5 worm cellular contexts compared by ENCODE assay signal in the genomic region with DNA sequence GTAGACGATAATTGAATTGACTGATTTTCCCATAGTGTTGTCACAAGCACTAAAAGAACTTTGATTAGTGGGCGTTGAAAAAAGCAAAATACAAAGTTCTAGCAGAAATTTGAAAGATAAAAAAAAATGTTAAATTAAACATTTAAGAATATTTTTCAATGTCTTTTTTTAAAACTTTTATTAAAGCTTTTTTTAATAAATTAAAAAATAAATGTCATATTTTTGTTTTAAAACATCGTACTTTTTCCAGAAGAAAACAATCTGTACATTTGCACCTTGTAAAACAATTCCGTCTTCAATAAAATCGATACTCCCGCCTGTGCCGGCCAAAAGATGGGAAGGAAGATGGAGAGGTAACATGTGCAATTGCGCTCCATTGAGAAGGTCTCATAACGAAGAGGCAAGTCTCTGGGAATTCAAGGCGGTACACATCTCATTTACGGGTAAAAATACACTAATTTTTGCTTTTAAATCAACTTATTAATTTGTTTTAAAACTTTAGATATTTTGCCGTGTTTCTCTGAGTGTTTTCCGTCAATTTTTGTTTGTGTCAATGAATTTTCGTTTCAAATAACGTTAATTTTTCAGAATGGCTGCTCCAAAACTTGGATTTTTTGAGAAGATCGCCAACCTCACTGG.
TF ChIP-seq lines count a peak whose summit lies in the region.

A gene (minus strand): TSS at position 51 of the 639 bp plus-strand sequence.
A gene (plus strand): TSS at position 589 of the 639 bp plus-strand sequence.

TF ChIP-seq in whole organism, L1 larva, 84 proteins besides CTCF, POLR2A, EP300 and RAD21 (continues in another document):
- TF ChIP-seq ztf-4 (tag; optimal IDR thresholded peaks at IDR 0.05; lab: Kevin White, UChicago) = peak; percentile 10
- TF ChIP-seq ceh-90 (tag; optimal IDR thresholded peaks at IDR 0.05; lab: Kevin White, UChicago) = no peak
- peak; percentile 77 for TF ChIP-seq fkh-8 (tag; optimal IDR thresholded peaks at IDR 0.05; lab: Kevin White, UChicago)
- no peak for TF ChIP-seq ceh-8 (GFP tag; optimal IDR thresholded peaks at IDR 0.05; lab: Kevin White, UChicago)
- TF ChIP-seq fkh-4 (tag; optimal IDR thresholded peaks at IDR 0.05; lab: Kevin White, UChicago; ENCODE audit: borderline replicate concordance) = no peak
- no peak for TF ChIP-seq zip-4 (GFP tag; optimal IDR thresholded peaks at IDR 0.05; lab: Kevin White, UChicago)
- no peak for TF ChIP-seq nhr-28 (tag; optimal IDR thresholded peaks at IDR 0.05; lab: Kevin White, UChicago)
- TF ChIP-seq lin-35 (GFP tag; optimal IDR thresholded peaks at IDR 0.05; lab: Kevin White, UChicago) = peak; percentile 63 to 89
- TF ChIP-seq nhr-84 (tag; optimal IDR thresholded peaks at IDR 0.05; lab: Kevin White, UChicago) = no peak
- TF ChIP-seq isw-1 (GFP tag; IDR thresholded peaks at IDR 0.05; lab: Robert Waterston, UW) = peak; percentile 46
- no peak for TF ChIP-seq nhr-76 (tag; optimal IDR thresholded peaks at IDR 0.05; lab: Kevin White, UChicago)
- no peak for TF ChIP-seq unc-98 (GFP tag; IDR thresholded peaks at IDR 0.05; lab: Robert Waterston, UW)
- peak in 1 of 2 experiments; percentile 84 for TF ChIP-seq mdl-1 (tag; optimal IDR thresholded peaks at IDR 0.05; lab: Kevin White, UChicago)
- peak; percentile 76 for TF ChIP-seq blmp-1 (tag; optimal IDR thresholded peaks at IDR 0.05; lab: Kevin White, UChicago)
- peak; percentile 40 for TF ChIP-seq lir-3 (tag; optimal IDR thresholded peaks at IDR 0.05; lab: Kevin White, UChicago; ENCODE audit: poor library complexity)

TF ChIP-seq in whole organism, L3 larva, 47 proteins besides CTCF, POLR2A, EP300 and RAD21 (continues in another document):
- TF ChIP-seq egl-5 (tag; optimal IDR thresholded peaks at IDR 0.05; lab: Kevin White, UChicago) (peak; percentile 70), ceh-9 (tag; optimal IDR thresholded peaks at IDR 0.05; lab: Kevin White, UChicago) (no peak), nhr-25 (tag; optimal IDR thresholded peaks at IDR 0.05; lab: Kevin White, UChicago) (peak; percentile 86), tbx-2 (tag; optimal IDR thresholded peaks at IDR 0.05; lab: Kevin White, UChicago) (peak; percentile 41), ceh-82 (tag; optimal IDR thresholded peaks at IDR 0.05; lab: Kevin White, UChicago) (no peak), nhr-12 (tag; optimal IDR thresholded peaks at IDR 0.05; lab: Kevin White, UChicago) (no peak), nhr-67 (tag; optimal IDR thresholded peaks at IDR 0.05; lab: Kevin White, UChicago) (no peak), skn-1 (tag; optimal IDR thresholded peaks at IDR 0.05; lab: Kevin White, UChicago) (peak; percentile 59), fkh-10 (GFP tag; optimal IDR thresholded peaks at IDR 0.05; lab: Kevin White, UChicago) (no peak), daf-12 (tag; optimal IDR thresholded peaks at IDR 0.05; lab: Kevin White, UChicago) (no peak), unc-62 (GFP tag; optimal IDR thresholded peaks at IDR 0.05; lab: Kevin White, UChicago) (no peak), ZK546.5 (tag; optimal IDR thresholded peaks at IDR 0.05; lab: Kevin White, UChicago) (no peak), nfya-1 (tag; optimal IDR thresholded peaks at IDR 0.05; lab: Kevin White, UChicago; ENCODE audit: insufficient read depth) (peak; percentile 87), ama-1 (optimal IDR thresholded peaks at IDR 0.05; lab: Kevin White, UChicago) (peak; percentile 49), eor-1 (tag; optimal IDR thresholded peaks at IDR 0.05; lab: Kevin White, UChicago) (no peak), elt-1 (tag; optimal IDR thresholded peaks at IDR 0.05; lab: Kevin White, UChicago) (no peak), lin-39 (tag; optimal IDR thresholded peaks at IDR 0.05; lab: Kevin White, UChicago) (peak; percentile 90), ztf-11 (tag; optimal IDR thresholded peaks at IDR 0.05; lab: Kevin White, UChicago) (no peak)

TF ChIP-seq in whole organism, early embryonic, 17 proteins besides CTCF, POLR2A, EP300 and RAD21:
- peak; percentile 42 for TF ChIP-seq F13C5.2 (tag; optimal IDR thresholded peaks at IDR 0.05; lab: Kevin White, UChicago)
- no peak for TF ChIP-seq ceh-13 (GFP tag; optimal IDR thresholded peaks at IDR 0.05; lab: Kevin White, UChicago)
- TF ChIP-seq flt-1 (GFP tag; IDR thresholded peaks at IDR 0.05; lab: Robert Waterston, UW) = no peak
- no peak for TF ChIP-seq hnd-1 (tag; optimal IDR thresholded peaks at IDR 0.05; lab: Kevin White, UChicago)
- no peak for TF ChIP-seq hmbx-1 (tag; optimal IDR thresholded peaks at IDR 0.05; lab: Kevin White, UChicago)

TF ChIP-seq in whole organism, midembryonic, 9 proteins besides CTCF, POLR2A, EP300 and RAD21:
- TF ChIP-seq ztf-29 (GFP tag; IDR thresholded peaks at IDR 0.05; lab: Robert Waterston, UW) (no peak), flt-1 (GFP tag; IDR thresholded peaks at IDR 0.05; lab: Robert Waterston, UW) (0 out of 2 replicates have a peak, but pooled peaks have one; percentile 53), klf-2 (GFP tag; conservative IDR thresholded peaks at IDR 0.05; lab: Robert Waterston, UW) (no peak), T22C8.4 (GFP tag; IDR thresholded peaks at IDR 0.05; lab: Robert Waterston, UW) (peak; percentile 87), cog-1 (tag; optimal IDR thresholded peaks at IDR 0.05; lab: Kevin White, UChicago) (peak; percentile 47), ref-1 (GFP tag; conservative IDR thresholded peaks at IDR 0.05; lab: Robert Waterston, UW) (no peak)
TF ChIP-seq in whole organism, midembryonic: peak in this region for 3.

TF ChIP-seq in whole organism, young adult, 124 proteins besides CTCF, POLR2A, EP300 and RAD21 (continues in another document):
- TF ChIP-seq egrh-3 (GFP tag; IDR thresholded peaks at IDR 0.05; lab: Robert Waterston, UW) (no peak), ama-1 (optimal IDR thresholded peaks at IDR 0.05; lab: Kevin White, UChicago) (no peak), ama-1 (GFP tag; optimal IDR thresholded peaks at IDR 0.05; lab: Kevin White, UChicago) (no peak), F23B12.7 (tag; optimal IDR thresholded peaks at IDR 0.05; lab: Kevin White, UChicago; ENCODE audit: insufficient read depth) (peak; percentile 50), mcd-1 (GFP tag; IDR thresholded peaks at IDR 0.05; lab: Robert Waterston, UW) (peak; percentile 95), him-1 (tag; optimal IDR thresholded peaks at IDR 0.05; lab: Kevin White, UChicago) (no peak), somi-1 (GFP tag; optimal IDR thresholded peaks at IDR 0.05; lab: Kevin White, UChicago) (no peak), ceh-40 (GFP tag; IDR thresholded peaks at IDR 0.05; lab: Robert Waterston, UW) (no peak), pbrm-1 (GFP tag; IDR thresholded peaks at IDR 0.05; lab: Robert Waterston, UW) (0 out of 2 replicates have a peak, but pooled peaks have one; percentile 13), K12H6.12 (tag; optimal IDR thresholded peaks at IDR 0.05; lab: Kevin White, UChicago) (peak; percentile 60), snpc-4 (GFP tag; optimal IDR thresholded peaks at IDR 0.05; lab: Kevin White, UChicago) (no peak), snpc-4 (tag; optimal IDR thresholded peaks at IDR 0.05; lab: Kevin White, UChicago) (peak in 1 of 4 experiments; percentile 8), Y79H2A.3 (GFP tag; conservative IDR thresholded peaks at IDR 0.05; lab: Robert Waterston, UW) (no peak), ztf-22 (GFP tag; optimal IDR thresholded peaks at IDR 0.05; lab: Kevin White, UChicago) (no peak), B0336.3 (GFP tag; IDR thresholded peaks at IDR 0.05; lab: Robert Waterston, UW) (no peak), cebp-1 (GFP tag; IDR thresholded peaks at IDR 0.05; lab: Robert Waterston, UW) (no peak), cebp-1 (tag; optimal IDR thresholded peaks at IDR 0.05; lab: Kevin White, UChicago) (peak; percentile 64), ZK185.1 (tag; optimal IDR thresholded peaks at IDR 0.05; lab: Kevin White, UChicago; ENCODE audit: poor library complexity, severe bottlenecking) (peak; percentile 66), ceh-100 (GFP tag; IDR thresholded peaks at IDR 0.05; lab: Robert Waterston, UW) (no peak), aptf-2 (GFP tag; conservative IDR thresholded peaks at IDR 0.05; lab: Robert Waterston, UW) (peak; percentile 67; the same call in 1 of the 2 replicates), pha-4 (tag; optimal IDR thresholded peaks at IDR 0.05; lab: Kevin White, UChicago) (peak; percentile 7), F33H1.4 (GFP tag; IDR thresholded peaks at IDR 0.05; lab: Robert Waterston, UW) (peak; percentile 79), sdz-38 (tag; optimal IDR thresholded peaks at IDR 0.05; lab: Kevin White, UChicago) (no peak), akir-1 (GFP tag; optimal IDR thresholded peaks at IDR 0.05; lab: Kevin White, UChicago) (no peak), B0035.1 (tag; optimal IDR thresholded peaks at IDR 0.05; lab: Kevin White, UChicago) (no peak), madf-3 (GFP tag; IDR thresholded peaks at IDR 0.05; lab: Robert Waterston, UW) (no peak), let-526 (GFP tag; IDR thresholded peaks at IDR 0.05; lab: Robert Waterston, UW) (no peak), zim-3 (tag; optimal IDR thresholded peaks at IDR 0.05; lab: Kevin White, UChicago) (no peak), lin-40 (tag; optimal IDR thresholded peaks at IDR 0.05; lab: Kevin White, UChicago) (peak; percentile 66), egl-44 (GFP tag; IDR thresholded peaks at IDR 0.05; lab: Robert Waterston, UW) (0 out of 2 replicates have a peak, but pooled peaks have one; percentile 22), gei-17 (GFP tag; optimal IDR thresholded peaks at IDR 0.05; lab: Kevin White, UChicago) (no peak), lin-35 (GFP tag; optimal IDR thresholded peaks at IDR 0.05; lab: Kevin White, UChicago) (peak in 1 of 3 experiments; percentile 44), ztf-25 (GFP tag; IDR thresholded peaks at IDR 0.05; lab: Robert Waterston, UW) (no peak), attf-5 (GFP tag; optimal IDR thresholded peaks at IDR 0.05; lab: Kevin White, UChicago) (peak; percentile 75), hmg-1.2 (GFP tag; IDR thresholded peaks at IDR 0.05; lab: Robert Waterston, UW) (0 out of 2 replicates have a peak, but pooled peaks have one; percentile 19), ceh-27 (GFP tag; optimal IDR thresholded peaks at IDR 0.05; lab: Kevin White, UChicago) (peak; percentile 56), bed-1 (GFP tag; IDR thresholded peaks at IDR 0.05; lab: Robert Waterston, UW) (no peak), nhr-80 (tag; optimal IDR thresholded peaks at IDR 0.05; lab: Kevin White, UChicago) (peak; percentile 69), rcor-1 (GFP tag; IDR thresholded peaks at IDR 0.05; lab: Robert Waterston, UW) (peak; percentile 61), mxl-1 (tag; optimal IDR thresholded peaks at IDR 0.05; lab: Kevin White, UChicago) (no peak), sea-2 (GFP tag; IDR thresholded peaks at IDR 0.05; lab: Robert Waterston, UW) (no peak), madf-10 (tag; optimal IDR thresholded peaks at IDR 0.05; lab: Kevin White, UChicago) (peak; percentile 40), lsl-1 (GFP tag; optimal IDR thresholded peaks at IDR 0.05; lab: Kevin White, UChicago) (no peak), let-607 (tag; optimal IDR thresholded peaks at IDR 0.05; lab: Kevin White, UChicago) (no peak)
